Worm (Caenorhabditis elegans) whole organism, dauer: ENCODE results near the gene T28A11.2.

Experiments used
- unc-62 ChIP-seq: sonication (generic microtip); optimal IDR thresholded peaks from 2 replicates; lab custom pipeline; 2017; ENCODE audit warnings: missing biosample characterization, missing genetic modification reagents, missing genetic modification characterization

T28A11.2 gene

DNA sequence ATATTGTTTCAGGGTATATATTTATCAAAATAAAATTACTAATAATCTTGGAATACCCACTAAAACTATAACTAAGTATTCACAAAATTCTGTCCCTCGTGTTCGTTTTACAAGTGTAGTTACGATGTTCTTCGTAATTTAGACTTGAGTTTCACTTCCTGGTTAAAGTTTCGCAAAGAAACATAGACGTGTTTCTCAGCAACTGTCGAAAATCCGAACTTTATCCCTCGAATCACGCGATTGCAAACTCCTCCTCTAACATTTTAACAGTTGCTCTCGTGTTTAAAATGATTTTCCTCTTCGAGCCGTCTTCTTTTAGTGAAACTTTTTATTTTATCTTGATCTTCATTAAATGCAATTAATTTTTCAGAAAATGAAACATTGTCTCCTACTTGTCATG lies at the start of gene T28A11.2:
T28A11.2 (plus strand) TSS at position 371 of the 400 bp plus-strand sequence.
- TF ChIP-seq unc-62 (GFP tag; lab: Kevin White, UChicago): no peak

DNA sequence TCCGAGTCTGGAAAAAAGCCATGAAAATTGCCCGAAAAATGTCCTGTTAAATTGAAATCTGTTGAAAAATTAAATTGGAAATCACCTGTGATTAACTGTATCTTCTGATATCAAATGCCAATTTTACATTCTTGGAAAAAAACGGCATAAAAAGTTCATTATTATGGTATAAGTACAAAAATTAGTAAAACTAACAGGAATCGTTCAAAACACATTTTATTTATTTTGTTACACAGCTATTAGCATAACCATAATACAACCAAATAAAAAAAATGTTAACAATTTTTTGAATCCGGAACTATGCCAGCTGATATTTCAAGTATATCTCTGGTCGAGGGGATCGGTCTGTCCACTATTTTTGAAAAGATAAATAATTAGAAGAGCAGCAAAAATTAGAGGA lies 49.6 kb upstream of the T28A11.2 start, which contains the start of gene K08D9.10:
K08D9.10 (plus strand) TSS at position 301 of the 400 bp plus-strand sequence.
- TF ChIP-seq unc-62 (GFP tag; lab: Kevin White, UChicago): no peak

DNA sequence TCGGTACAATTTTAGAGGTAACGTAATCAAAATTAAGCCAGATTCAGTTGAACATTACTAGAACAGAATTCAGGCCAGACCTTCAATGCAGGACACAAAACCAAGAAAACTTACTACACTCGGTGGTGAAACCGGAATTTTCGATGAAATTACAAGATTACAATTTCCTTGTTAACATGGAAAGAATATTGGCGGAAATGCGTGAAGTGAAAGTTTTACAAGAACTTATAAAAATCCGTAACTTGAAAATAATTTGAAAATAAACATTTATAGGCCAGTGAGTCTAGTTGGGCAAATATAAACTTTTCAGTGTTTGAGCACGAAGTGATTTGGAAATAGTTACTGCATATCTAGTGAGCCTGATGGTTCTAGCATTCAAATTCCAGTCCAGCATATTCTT lies 45.3 kb upstream of the T28A11.2 start, which contains the start of gene K08D9.6:
K08D9.6 (minus strand) TSS at position 101 of the 400 bp plus-strand sequence.
- no peak for TF ChIP-seq unc-62 (GFP tag; lab: Kevin White, UChicago)

DNA sequence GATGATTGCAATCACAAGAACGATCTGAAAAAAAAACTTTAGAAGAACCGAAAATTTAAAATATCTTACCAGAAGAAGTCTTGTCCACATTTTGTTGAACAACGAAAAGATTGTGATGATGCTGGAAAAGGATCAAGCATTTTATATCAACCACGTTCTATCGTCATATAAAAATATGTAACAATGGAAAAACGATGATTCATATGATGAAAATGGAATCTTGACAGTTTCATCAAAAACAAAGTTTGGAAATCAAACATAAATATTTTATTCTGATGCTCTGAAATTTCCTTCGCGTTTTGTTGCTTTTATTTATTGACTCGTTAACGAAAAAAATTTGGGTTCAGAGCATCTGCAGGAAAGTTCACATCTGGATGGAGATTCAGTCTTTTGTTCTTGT lies 43.6 kb upstream of the T28A11.2 start, which contains the start of the genes K08D9.9 and str-16:
K08D9.9 (minus strand) TSS at position 101 of the 400 bp plus-strand sequence.
str-16 (plus strand) TSS at position 266 of the 400 bp plus-strand sequence.
- no peak for TF ChIP-seq unc-62 (GFP tag; lab: Kevin White, UChicago)

DNA sequence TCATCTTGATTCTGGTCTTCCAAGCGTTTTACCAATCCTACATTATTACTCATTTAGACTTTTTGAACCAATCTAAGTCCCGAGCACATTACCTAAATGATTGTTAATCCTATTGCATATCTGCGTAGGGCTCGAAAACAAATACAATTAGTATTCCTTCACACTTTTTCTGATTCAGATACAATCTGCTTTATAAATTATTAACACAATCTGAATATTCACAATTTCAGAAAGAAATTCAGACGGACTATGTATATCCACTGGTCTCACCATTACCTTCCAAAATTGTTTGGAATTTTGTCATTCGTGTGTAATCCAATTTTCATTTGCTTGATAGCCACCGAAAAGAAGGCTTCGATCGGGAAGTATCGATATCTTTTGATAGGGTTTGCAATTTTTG lies 39.0 kb upstream of the T28A11.2 start, which contains the start of gene srj-11:
srj-11 (plus strand) TSS at position 250 of the 400 bp plus-strand sequence.
- TF ChIP-seq unc-62 (GFP tag; lab: Kevin White, UChicago): no peak

DNA sequence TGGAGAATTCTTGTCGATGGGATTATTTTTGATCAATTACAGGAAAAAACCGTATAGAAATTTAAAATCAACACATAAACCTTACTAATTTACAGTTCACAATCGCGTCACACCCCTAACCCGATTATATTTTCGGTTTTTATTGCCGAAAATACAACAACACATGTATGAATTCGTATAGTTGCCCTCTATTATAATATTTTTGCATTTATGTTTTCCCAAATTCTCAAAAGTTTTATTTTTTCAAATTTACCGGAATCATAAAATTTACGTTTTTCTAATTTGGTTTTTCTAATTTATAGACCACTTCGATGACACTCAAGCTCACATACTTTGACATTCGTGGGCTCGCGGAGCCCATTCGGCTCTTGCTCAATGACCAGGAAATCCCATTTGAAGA lies 37.2 kb upstream of the T28A11.2 start, which contains the start of gene gst-23:
gst-23 (plus strand) TSS at position 301 of the 400 bp plus-strand sequence.
- no peak for TF ChIP-seq unc-62 (GFP tag; lab: Kevin White, UChicago)

DNA sequence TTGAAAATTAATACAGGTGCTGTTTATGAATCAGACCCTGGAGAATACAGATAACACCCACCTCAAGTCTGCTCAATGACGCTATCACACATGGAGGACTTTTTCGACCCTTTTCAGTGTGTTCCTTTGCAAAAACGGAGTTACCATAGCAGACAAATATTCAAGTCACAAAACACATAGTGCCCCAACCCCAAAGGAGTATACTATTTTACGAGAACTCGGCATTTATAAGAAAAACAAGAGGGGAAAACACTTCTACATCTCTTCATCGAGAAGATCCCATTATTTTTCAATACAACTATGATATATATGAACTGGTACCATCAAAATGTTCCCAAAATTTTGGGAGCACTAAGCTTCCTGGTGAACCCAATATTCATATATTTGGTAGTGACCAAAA lies 35.5 kb upstream of the T28A11.2 start, which contains the start of gene srj-7:
srj-7 (plus strand) TSS at position 301 of the 400 bp plus-strand sequence.
- TF ChIP-seq unc-62 (GFP tag; lab: Kevin White, UChicago): no peak

DNA sequence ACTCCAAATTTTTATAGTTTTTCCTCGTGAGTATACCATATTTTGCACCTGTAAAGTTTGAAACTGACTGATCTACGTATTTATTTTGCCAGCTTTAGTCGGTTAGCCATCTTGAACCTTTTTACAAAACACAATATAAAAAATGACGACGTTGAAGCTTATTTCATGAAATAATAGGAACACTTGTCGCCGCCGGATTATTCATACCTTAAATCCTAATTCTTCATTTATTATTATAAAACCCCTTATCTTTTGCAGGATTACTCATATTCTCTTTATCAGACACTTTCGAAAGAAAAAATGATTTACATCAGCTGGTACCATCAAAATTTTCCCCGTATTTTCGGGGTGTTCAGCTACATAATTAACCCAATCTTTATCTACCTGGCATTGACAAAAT lies 32.7 kb upstream of the T28A11.2 start, which contains the start of gene srj-8:
srj-8 (plus strand) TSS at position 301 of the 400 bp plus-strand sequence.
- no peak for TF ChIP-seq unc-62 (GFP tag; lab: Kevin White, UChicago)

DNA sequence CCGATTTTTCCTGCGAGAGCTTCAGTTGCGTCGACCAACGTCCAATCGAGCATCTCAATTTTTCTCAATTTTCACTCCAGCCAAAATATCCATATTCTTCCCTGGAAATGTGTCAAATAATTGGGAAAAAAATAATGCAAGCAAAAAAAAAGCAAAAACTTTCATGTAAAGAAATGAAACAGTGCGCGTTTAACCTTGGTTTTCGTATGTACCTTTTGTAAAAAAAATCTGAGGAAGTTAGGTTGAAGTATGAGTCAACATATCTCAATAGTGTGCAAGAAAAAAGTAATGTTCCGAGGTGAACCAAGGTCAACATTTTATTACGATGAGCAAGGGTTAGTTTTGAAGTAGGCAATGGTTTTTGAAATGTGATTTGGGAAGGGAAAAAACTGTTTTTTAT lies 30.0 kb upstream of the T28A11.2 start, which contains the start of gene T28A11.13:
T28A11.13 (minus strand) TSS at position 101 of the 400 bp plus-strand sequence.
- TF ChIP-seq unc-62 (GFP tag; lab: Kevin White, UChicago): no peak

DNA sequence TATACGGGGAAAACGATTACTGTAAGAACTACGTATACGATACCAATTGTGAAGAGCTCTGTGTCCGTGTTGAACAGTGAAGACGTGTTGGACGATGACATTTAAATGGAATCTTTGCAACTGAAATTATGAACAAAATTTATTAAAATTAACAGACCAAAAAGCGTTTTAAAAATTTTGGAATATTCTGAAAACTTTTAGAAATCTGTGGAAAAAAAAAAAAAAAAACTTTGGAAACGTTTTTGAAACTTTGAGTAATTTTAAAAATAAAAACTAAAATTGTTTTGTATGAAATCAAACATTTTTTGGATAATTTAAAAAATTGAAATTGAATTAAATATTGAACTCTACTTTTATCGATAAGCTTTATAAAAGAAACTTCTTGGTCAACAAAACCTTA lies 24.1 kb upstream of the T28A11.2 start, which contains the start of gene srt-63:
srt-63 (minus strand) TSS at position 101 of the 400 bp plus-strand sequence.
- no peak for TF ChIP-seq unc-62 (GFP tag; lab: Kevin White, UChicago)

DNA sequence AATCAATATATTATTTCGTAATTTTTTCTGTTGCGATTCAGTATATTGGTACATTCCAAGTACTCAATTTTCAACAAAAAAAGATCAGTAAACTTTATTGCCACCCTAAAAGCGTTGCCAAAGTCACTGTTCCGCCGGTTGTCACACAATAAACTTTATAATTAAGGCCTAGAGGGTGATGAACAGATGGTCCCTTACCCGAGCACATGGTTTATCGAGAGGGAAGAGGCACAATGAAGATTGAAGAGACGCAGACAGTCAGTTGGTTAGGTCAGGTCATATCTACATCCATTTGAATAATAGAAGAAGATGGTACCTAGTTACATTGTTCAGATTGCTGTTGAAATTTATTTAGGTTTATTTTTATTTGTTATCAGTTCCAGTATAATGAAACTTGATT lies 23.4 kb upstream of the T28A11.2 start:
- no peak for TF ChIP-seq unc-62 (GFP tag; lab: Kevin White, UChicago)

DNA sequence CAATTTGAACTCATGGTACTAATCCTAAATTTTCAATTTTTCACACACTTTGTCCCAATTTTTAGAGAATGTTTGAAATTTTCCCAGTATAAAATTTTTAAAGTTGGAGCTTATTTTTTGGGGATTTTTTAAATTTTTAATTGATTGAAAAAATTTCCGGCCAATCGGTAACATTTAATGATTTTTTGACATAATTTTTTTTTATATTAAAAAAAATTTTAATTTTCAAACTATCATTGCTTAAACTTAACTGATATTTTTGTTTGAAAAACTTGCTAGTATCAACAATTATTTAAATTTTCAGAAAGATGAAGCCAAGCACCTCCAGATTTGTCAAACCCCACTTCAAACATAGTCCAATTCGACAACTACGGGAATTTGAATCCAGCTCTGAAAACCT lies 22.9 kb upstream of the T28A11.2 start, which contains the start of gene T28A11.22:
T28A11.22 (plus strand) TSS at position 301 of the 400 bp plus-strand sequence.
- no peak for TF ChIP-seq unc-62 (GFP tag; lab: Kevin White, UChicago)

DNA sequence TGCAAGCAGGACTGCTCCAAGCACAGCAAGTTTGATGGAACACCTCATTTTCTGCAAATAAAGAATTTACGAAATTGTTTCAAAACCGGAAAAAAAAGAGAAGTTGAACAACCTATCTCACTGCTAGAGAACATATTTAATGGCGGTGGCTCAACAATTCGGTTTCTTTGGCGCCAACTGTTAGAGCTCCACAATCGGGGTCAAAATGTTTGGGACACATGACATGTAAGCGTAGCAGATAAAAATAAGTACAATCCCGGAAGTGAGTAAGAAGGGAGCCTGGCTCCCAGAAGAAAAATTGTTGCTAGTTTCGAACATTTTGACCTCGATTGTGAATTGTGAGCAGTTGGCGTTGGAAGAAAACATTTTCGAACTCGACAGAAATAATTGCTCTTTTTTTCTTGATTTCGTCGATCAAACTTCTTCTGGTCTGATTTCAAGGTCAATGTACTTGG lies 21.0 kb upstream of the T28A11.2 start, which contains the start of gene T28A11.16:
T28A11.16 (minus strand) TSS at position 51 of the 455 bp plus-strand sequence.
- no peak for TF ChIP-seq unc-62 (GFP tag; lab: Kevin White, UChicago)

DNA sequence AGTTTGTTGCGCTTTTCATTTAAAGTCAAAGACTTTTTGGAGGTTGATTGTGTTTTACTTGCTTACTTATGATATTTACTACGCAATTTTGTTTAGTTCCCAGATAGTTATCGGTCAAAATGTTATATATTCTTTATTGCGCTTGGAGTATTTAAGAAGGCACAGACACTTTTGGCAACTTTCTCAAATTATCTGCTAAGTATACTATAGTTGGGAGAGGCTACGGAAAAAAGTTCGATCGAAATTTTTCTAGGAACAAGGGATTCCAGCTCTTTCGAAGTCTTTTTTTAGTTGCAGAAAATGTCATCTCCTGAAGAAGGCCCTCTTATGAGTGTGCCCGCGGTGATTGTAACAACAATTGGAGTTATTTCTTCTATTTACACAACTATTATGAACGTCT lies 20.1 kb upstream of the T28A11.2 start, which contains the start of gene srbc-5:
srbc-5 (plus strand) TSS at position 301 of the 400 bp plus-strand sequence.
- TF ChIP-seq unc-62 (GFP tag; lab: Kevin White, UChicago): no peak

DNA sequence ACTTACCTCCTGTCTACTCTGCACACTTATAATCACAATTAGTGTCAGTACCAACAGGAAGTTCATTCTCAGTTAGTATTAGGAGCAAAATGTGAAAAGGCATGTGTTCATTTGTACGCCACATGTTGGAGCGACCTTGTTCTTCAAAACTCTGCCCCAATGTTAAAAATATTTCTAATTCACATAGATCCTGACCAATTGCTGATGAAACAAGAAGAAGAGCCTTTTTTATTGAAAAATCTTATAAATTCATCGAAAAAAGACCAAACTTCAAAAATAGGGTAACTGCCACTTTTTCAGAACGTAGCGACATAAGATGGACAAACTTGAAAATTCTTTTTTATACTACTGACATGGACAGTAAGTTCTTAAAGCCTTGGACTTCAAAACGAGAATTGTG lies 14.0 kb upstream of the T28A11.2 start, which contains the start of gene T28A11.17:
T28A11.17 (minus strand) TSS at position 101 of the 400 bp plus-strand sequence.
- TF ChIP-seq unc-62 (GFP tag; lab: Kevin White, UChicago): no peak

DNA sequence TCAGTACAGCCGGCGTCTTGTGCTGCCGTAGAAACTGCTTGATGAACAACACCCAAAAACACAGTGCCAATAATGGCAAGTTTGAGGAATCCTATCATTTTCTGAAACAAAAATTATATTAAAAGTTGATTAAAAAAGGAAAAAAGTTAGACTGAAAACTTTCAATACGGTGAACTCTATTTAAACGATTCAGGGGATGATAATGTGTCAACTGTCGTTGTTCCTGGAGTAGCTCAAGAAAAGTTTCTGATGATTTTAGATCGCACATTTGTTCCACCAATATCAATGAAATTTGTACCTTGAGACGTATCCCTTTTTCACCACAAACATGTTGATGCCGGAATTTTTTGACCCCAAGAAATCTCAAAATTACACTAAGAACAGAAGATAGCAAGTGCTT lies 12.2 kb upstream of the T28A11.2 start, which contains the start of gene T28A11.18:
T28A11.18 (minus strand) TSS at position 101 of the 400 bp plus-strand sequence.
- no peak for TF ChIP-seq unc-62 (GFP tag; lab: Kevin White, UChicago)
